Worm (Caenorhabditis elegans) whole organism, L1 larva: Measurements from ENCODE around the gene cut-2.

ENCODE experiments used
- ceh-82 ChIP-seq, 3 experiments: fragments of 150-350 bp in 1 of 3; sonication (generic microtip) in 2 of 3; optimal IDR thresholded peaks; 2 replicates each; lab custom pipeline; 2014 to 2017; ENCODE audit warnings: missing biosample characterization in 3 of 3, missing genetic modification characterization in 3 of 3
- efl-1 ChIP-seq, 4 experiments: fragments of 150-350 bp; optimal IDR thresholded peaks in 3 of 4; peaks in 1 of 4; 1 replicate in 1 of 4; 2 replicates in 3 of 4; lab custom pipeline; 2014; ENCODE audit warnings: missing biosample characterization in 2 of 4, missing genetic modification characterization in 2 of 4, missing genetic modification reagents in 2 of 4
- egl-27 ChIP-seq, 2 experiments: fragments of 150-350 bp in 1 of 2; sonication (generic microtip); optimal IDR thresholded peaks; 3 replicates each; lab custom pipeline; 2017 to 2018; ENCODE audit warnings: missing biosample characterization in 2 of 2, missing genetic modification characterization in 2 of 2, missing genetic modification reagents in 2 of 2
- lin-13 ChIP-seq: fragments of 150-350 bp; optimal IDR thresholded peaks from 2 replicates; lab custom pipeline; 2014; ENCODE audit warnings: missing biosample characterization, missing genetic modification reagents, missing genetic modification characterization
- lin-39 ChIP-seq: fragments of 150-350 bp; optimal IDR thresholded peaks from 2 replicates; lab custom pipeline; 2014; ENCODE audit warnings: missing biosample characterization, missing genetic modification reagents, missing genetic modification characterization
- nhr-237 ChIP-seq: fragments of 150-350 bp; optimal IDR thresholded peaks from 2 replicates; lab custom pipeline; 2014; ENCODE audit warnings: missing biosample characterization, missing genetic modification characterization
- pag-3 ChIP-seq: sonication (generic microtip); optimal IDR thresholded peaks from 2 replicates; lab custom pipeline; 2017; ENCODE audit warnings: missing genetic modification characterization, mild to moderate bottlenecking, missing compliant biosample characterization, antibody characterized with exemption, borderline replicate concordance; ENCODE audit not compliant: insufficient read depth
- unc-130 ChIP-seq: fragments of 150-350 bp; optimal IDR thresholded peaks from 2 replicates; lab custom pipeline; 2017; ENCODE audit warnings: missing biosample characterization, missing genetic modification characterization, inconsistent platforms
- ztf-11 ChIP-seq, 2 experiments: sonication (generic microtip); optimal IDR thresholded peaks; 2 replicates each; lab custom pipeline; 2016 to 2017; ENCODE audit warnings: missing genetic modification characterization in 2 of 2, missing biosample characterization in 1 of 2, missing compliant biosample characterization in 1 of 2

ce11 chrV:13416076-13416475 is 1.3 kb downstream of the cut-2 start:
- TF ChIP-seq egl-27 (tag; optimal IDR thresholded peaks at IDR 0.05; lab: Kevin White, UChicago), result no peak
- no peak for TF ChIP-seq pag-3
- no peak for TF ChIP-seq ceh-82 (tag; optimal IDR thresholded peaks at IDR 0.05; lab: Kevin White, UChicago)
- no peak for TF ChIP-seq ztf-11 (tag; optimal IDR thresholded peaks at IDR 0.05; lab: Kevin White, UChicago)
- TF ChIP-seq lin-13 (GFP tag; lab: Kevin White, UChicago), result no peak
- TF ChIP-seq lin-39, result no peak
- TF ChIP-seq efl-1 (optimal IDR thresholded peaks at IDR 0.05; lab: Kevin White, UChicago), result no peak
- no peak for TF ChIP-seq efl-1 (GFP tag; optimal IDR thresholded peaks at IDR 0.05 in 1 of 2; lab: Kevin White, UChicago)
- no peak for TF ChIP-seq nhr-237 (tag; lab: Kevin White, UChicago)
- TF ChIP-seq unc-130 (tag; lab: Kevin White, UChicago), result no peak
